Fruit fly (Drosophila melanogaster): ENCODE results near the gene CG5377.
A peak's percentile ranks its signal among the peaks of the same experiment; 100 is the strongest.

The CG5377 gene

dm6 chr3R:22464611-22465113 is 3.3 kb downstream of the CG5377 start, which contains the start of gene CG7054:
Gene CG7054 (plus strand): TSS chr3R:22464985.
- no peak for TF ChIP-seq CG8478 (optimal IDR thresholded peaks at IDR 0.05)
- no peak for TF ChIP-seq CTCF (optimal IDR thresholded peaks at IDR 0.05)

dm6 chr3R:22461673-22462585 is 6.0 kb downstream of the CG5377 start, which contains the start of the genes Rpn7 and AP-2mu:
Gene Rpn7 (minus strand): TSS chr3R:22462054.
Gene AP-2mu (plus strand): TSS chr3R:22462455.
- TF ChIP-seq CG8478 (optimal IDR thresholded peaks at IDR 0.05) (no peak), CTCF (optimal IDR thresholded peaks at IDR 0.05) (peak in 1 of 2 experiments; percentile 3)

dm6 chr3R:22456007-22456406 is 11.9 kb downstream of the CG5377 start:
- TF ChIP-seq CTCF (optimal IDR thresholded peaks at IDR 0.05) (no peak), CG8478 (optimal IDR thresholded peaks at IDR 0.05) (no peak)

- TF ChIP-seq CG8478 (optimal IDR thresholded peaks at IDR 0.05) = no peak
Observed at dm6 chr3R:22455335-22455985, 12.5 kb downstream of the CG5377 start.

- no peak for TF ChIP-seq CG8478 (optimal IDR thresholded peaks at IDR 0.05)
- TF ChIP-seq CTCF (optimal IDR thresholded peaks at IDR 0.05) = no peak
Observed at dm6 chr3R:22454397-22455334, 13.3 kb downstream of the CG5377 start.

- TF ChIP-seq CG8478 (optimal IDR thresholded peaks at IDR 0.05) (no peak), CTCF (optimal IDR thresholded peaks at IDR 0.05) (no peak)
Observed at dm6 chr3R:22449871-22450424, 18.0 kb downstream of the CG5377 start.

dm6 chr3R:22447874-22448254 is 20.1 kb downstream of the CG5377 start, which contains the start of gene CG34376:
Gene CG34376 (plus strand): TSS chr3R:22448099.
- TF ChIP-seq CTCF (optimal IDR thresholded peaks at IDR 0.05) (no peak), CG8478 (optimal IDR thresholded peaks at IDR 0.05) (no peak)

dm6 chr3R:22447195-22447873 is 20.6 kb downstream of the CG5377 start, which contains the start of gene CG34288:
Gene CG34288 (minus strand): TSS chr3R:22447263.
- TF ChIP-seq CG8478 (optimal IDR thresholded peaks at IDR 0.05) (no peak), CTCF (optimal IDR thresholded peaks at IDR 0.05) (no peak)

dm6 chr3R:22446493-22446892 is 21.5 kb downstream of the CG5377 start, which contains the start of gene CG12499:
Gene CG12499 (minus strand): TSS chr3R:22446587.
- TF ChIP-seq CTCF (optimal IDR thresholded peaks at IDR 0.05) (no peak), CG8478 (optimal IDR thresholded peaks at IDR 0.05) (no peak)

dm6 chr3R:22438301-22438700 is 29.7 kb downstream of the CG5377 start:
- TF ChIP-seq CG8478 (optimal IDR thresholded peaks at IDR 0.05) (no peak), CTCF (optimal IDR thresholded peaks at IDR 0.05) (no peak)

- no peak for TF ChIP-seq CTCF (optimal IDR thresholded peaks at IDR 0.05)
- TF ChIP-seq CG8478 (optimal IDR thresholded peaks at IDR 0.05) = no peak
Observed at dm6 chr3R:22436050-22436449, 31.9 kb downstream of the CG5377 start, which contains the start of gene CG13847. Gene CG13847 (minus strand): TSS chr3R:22436150.

- TF ChIP-seq CTCF (optimal IDR thresholded peaks at IDR 0.05) = no peak
- TF ChIP-seq CG8478 (optimal IDR thresholded peaks at IDR 0.05) = no peak
Observed at dm6 chr3R:22432200-22432804, 35.7 kb downstream of the CG5377 start.

dm6 chr3R:22424602-22425190 is 43.3 kb downstream of the CG5377 start, which contains the start of gene pinta:
Gene pinta (minus strand): TSS chr3R:22424929.
- TF ChIP-seq CTCF (optimal IDR thresholded peaks at IDR 0.05) (no peak), CG8478 (optimal IDR thresholded peaks at IDR 0.05) (no peak)
